Worm (Caenorhabditis elegans) whole organism, midembryonic: Measurements from ENCODE around the gene anoh-1.

Experiments
- flt-1 ChIP-seq: fragments of 200-800 bp; sonication (Bioruptor generic); IDR thresholded peaks from 2 replicates; pipeline ENCODE4 v1.3.6; 2022; ENCODE audit warnings: missing genetic modification characterization, missing compliant biosample characterization
- med-1 ChIP-seq: sonication (generic microtip); optimal IDR thresholded peaks from 2 replicates; lab custom pipeline; 2017; ENCODE audit warnings: missing genetic modification characterization, mild to moderate bottlenecking, missing compliant biosample characterization, antibody characterized with exemption, missing genetic modification reagents; ENCODE audit not compliant: insufficient read depth
- ref-1 ChIP-seq: fragments of 200-800 bp; sonication (Bioruptor generic); conservative IDR thresholded peaks from 2 replicates; pipeline ENCODE4 v1.3.6; 2022; ENCODE audit warnings: missing genetic modification reagents, missing genetic modification characterization, missing compliant biosample characterization
- tab-1 ChIP-seq: fragments of 200-800 bp; sonication (Bioruptor generic); IDR thresholded peaks from 2 replicates; pipeline ENCODE4 v1.3.6; 2022; ENCODE audit warnings: missing genetic modification characterization, missing compliant biosample characterization

ce11 chrIII:13275784-13276183, 29.4 kb downstream of the anoh-1 start:
- TF ChIP-seq ref-1 (GFP tag; lab: Robert Waterston, UW) (no peak), flt-1 (GFP tag; lab: Robert Waterston, UW) (no peak), tab-1 (GFP tag; lab: Robert Waterston, UW) (no peak), med-1 (GFP tag; lab: Kevin White, UChicago) (no peak)
